Worm (Caenorhabditis elegans) whole organism, L2 larva: ENCODE measurements around the gene T28H11.7.

ENCODE experiments used
- C34F6.9 ChIP-seq: fragments of 150-350 bp; optimal IDR thresholded peaks from 2 replicates; lab custom pipeline; 2014; ENCODE audit warnings: missing biosample characterization, missing genetic modification characterization
- F13H6.1 ChIP-seq: sonication (generic microtip); optimal IDR thresholded peaks from 2 replicates; lab custom pipeline; 2016; ENCODE audit warnings: missing genetic modification characterization, missing compliant biosample characterization
- R02D3.7 ChIP-seq: fragments of 150-350 bp; optimal IDR thresholded peaks from 2 replicates; lab custom pipeline; 2014; ENCODE audit warnings: missing biosample characterization, missing genetic modification characterization
- Y55F3AM.14 ChIP-seq: fragments of 200-800 bp; sonication (Bioruptor generic); optimal IDR thresholded peaks from 2 replicates; lab custom pipeline; 2018; ENCODE audit warnings: mild to moderate bottlenecking, missing genetic modification characterization, missing compliant biosample characterization
- ZK546.5 ChIP-seq: sonication (generic microtip); optimal IDR thresholded peaks from 2 replicates; lab custom pipeline; 2017; ENCODE audit warnings: missing biosample characterization, missing genetic modification characterization
- alr-1 ChIP-seq: fragments of 150-350 bp; optimal IDR thresholded peaks from 2 replicates; lab custom pipeline; 2014; ENCODE audit warnings: missing biosample characterization, missing genetic modification characterization
- aly-2 ChIP-seq: fragments of 150-350 bp; optimal IDR thresholded peaks from 2 replicates; lab custom pipeline; 2014; ENCODE audit warnings: missing biosample characterization, missing genetic modification characterization
- ama-1 ChIP-seq: fragments of 150-350 bp; optimal IDR thresholded peaks from 2 replicates; lab custom pipeline; 2018; ENCODE audit warnings: inconsistent platforms
- blmp-1 ChIP-seq: sonication (generic microtip); optimal IDR thresholded peaks from 2 replicates; lab custom pipeline; 2017; ENCODE audit warnings: missing genetic modification characterization, mild to moderate bottlenecking, missing compliant biosample characterization, antibody characterized with exemption, moderate library complexity; ENCODE audit not compliant: insufficient read depth
- ceh-16 ChIP-seq: fragments of 150-350 bp; optimal IDR thresholded peaks from 2 replicates; lab custom pipeline; 2014; ENCODE audit warnings: missing biosample characterization, missing genetic modification characterization
- ceh-82 ChIP-seq: fragments of 150-350 bp; optimal IDR thresholded peaks from 2 replicates; lab custom pipeline; 2014; ENCODE audit warnings: missing biosample characterization, missing genetic modification characterization
- crh-2 ChIP-seq: sonication (generic microtip); optimal IDR thresholded peaks from 2 replicates; lab custom pipeline; 2017; ENCODE audit warnings: missing biosample characterization, missing genetic modification characterization
- dmd-4 ChIP-seq: sonication (generic microtip); optimal IDR thresholded peaks from 2 replicates; lab custom pipeline; 2017; ENCODE audit warnings: missing biosample characterization, missing genetic modification characterization
- fos-1 ChIP-seq: fragments of 150-350 bp; optimal IDR thresholded peaks from 2 replicates; lab custom pipeline; 2014; ENCODE audit warnings: missing biosample characterization, missing genetic modification characterization
- gmeb-1 ChIP-seq: fragments of 150-350 bp; optimal IDR thresholded peaks from 2 replicates; lab custom pipeline; 2014; ENCODE audit warnings: missing biosample characterization, missing genetic modification characterization
- lin-11 ChIP-seq: fragments of 150-350 bp; sonication (generic microtip); optimal IDR thresholded peaks from 2 replicates; lab custom pipeline; 2014; ENCODE audit warnings: missing biosample characterization, missing genetic modification characterization, inconsistent platforms, mixed read lengths
- lin-39 ChIP-seq: fragments of 150-350 bp; optimal IDR thresholded peaks from 2 replicates; lab custom pipeline; 2014; ENCODE audit warnings: missing biosample characterization, missing genetic modification reagents, missing genetic modification characterization
- lsy-2 ChIP-seq, 2 experiments: fragments of 150-350 bp in 1 of 2; sonication (generic microtip) in 1 of 2; optimal IDR thresholded peaks; 2 replicates each; lab custom pipeline; 2014 to 2017; ENCODE audit warnings: missing biosample characterization in 2 of 2, missing genetic modification characterization in 2 of 2
- mab-5 ChIP-seq: fragments of 150-350 bp; optimal IDR thresholded peaks from 2 replicates; lab custom pipeline; 2014; ENCODE audit warnings: missing biosample characterization, missing genetic modification characterization
- mbf-1 ChIP-seq: sonication (generic microtip); optimal IDR thresholded peaks from 2 replicates; lab custom pipeline; 2017; ENCODE audit warnings: missing biosample characterization, missing genetic modification characterization
- mdl-1 ChIP-seq, 2 experiments: fragments of 150-350 bp in 1 of 2; sonication (generic microtip) in 1 of 2; optimal IDR thresholded peaks; 2 replicates each; lab custom pipeline; 2017; ENCODE audit warnings: missing biosample characterization in 2 of 2, missing genetic modification characterization in 2 of 2
- nhr-11 ChIP-seq: fragments of 150-350 bp; optimal IDR thresholded peaks from 2 replicates; lab custom pipeline; 2014; ENCODE audit warnings: missing biosample characterization, missing genetic modification characterization
- nhr-129 ChIP-seq: fragments of 150-350 bp; optimal IDR thresholded peaks from 2 replicates; lab custom pipeline; 2014; ENCODE audit warnings: missing biosample characterization, missing genetic modification characterization
- nhr-21 ChIP-seq: fragments of 150-350 bp; optimal IDR thresholded peaks from 2 replicates; lab custom pipeline; 2014; ENCODE audit warnings: missing biosample characterization, missing genetic modification characterization
- nhr-6 ChIP-seq: fragments of 150-350 bp; optimal IDR thresholded peaks from 2 replicates; lab custom pipeline; 2014; ENCODE audit warnings: missing biosample characterization, missing genetic modification characterization
- nhr-77 ChIP-seq: fragments of 150-350 bp; optimal IDR thresholded peaks from 2 replicates; lab custom pipeline; 2014; ENCODE audit warnings: missing biosample characterization, missing genetic modification characterization
- skn-1 ChIP-seq: sonication (generic microtip); optimal IDR thresholded peaks from 2 replicates; lab custom pipeline; 2017; ENCODE audit warnings: missing biosample characterization, missing genetic modification characterization
- sma-9 ChIP-seq, 2 experiments: fragments of 150-350 bp in 1 of 2; sonication (generic microtip) in 1 of 2; optimal IDR thresholded peaks; 2 replicates each; lab custom pipeline; 2014 to 2016; ENCODE audit warnings: missing genetic modification characterization in 2 of 2, mild to moderate bottlenecking in 1 of 2, missing biosample characterization in 1 of 2, missing compliant biosample characterization in 1 of 2, missing genetic modification reagents in 1 of 2, moderate library complexity in 1 of 2
- snpc-4 ChIP-seq: fragments of 150-350 bp; optimal IDR thresholded peaks from 2 replicates; lab custom pipeline; 2014; ENCODE audit warnings: missing biosample characterization, missing genetic modification characterization
- unc-39 ChIP-seq: fragments of 150-350 bp; optimal IDR thresholded peaks from 2 replicates; lab custom pipeline; 2014; ENCODE audit warnings: missing biosample characterization, missing genetic modification characterization
- unc-55 ChIP-seq: fragments of 150-350 bp; sonication (generic microtip); optimal IDR thresholded peaks from 3 replicates; lab custom pipeline; 2014; ENCODE audit warnings: missing biosample characterization, missing genetic modification reagents, missing genetic modification characterization
- unc-62 ChIP-seq: fragments of 150-350 bp; optimal IDR thresholded peaks from 2 replicates; lab custom pipeline; 2014; ENCODE audit warnings: missing biosample characterization, missing genetic modification reagents, missing genetic modification characterization
- zag-1 ChIP-seq: fragments of 150-350 bp; optimal IDR thresholded peaks from 2 replicates; lab custom pipeline; 2014; ENCODE audit warnings: missing biosample characterization, missing genetic modification characterization
- ztf-1 ChIP-seq: fragments of 200-800 bp; sonication (Bioruptor generic); conservative IDR thresholded peaks from 2 replicates; pipeline ENCODE4 v1.3.6; 2022; ENCODE audit warnings: missing genetic modification characterization, missing compliant biosample characterization
- ztf-11 ChIP-seq: sonication (generic microtip); optimal IDR thresholded peaks from 2 replicates; lab custom pipeline; 2017; ENCODE audit warnings: missing biosample characterization, missing genetic modification characterization
- ztf-4 ChIP-seq: fragments of 150-350 bp; optimal IDR thresholded peaks from 2 replicates; lab custom pipeline; 2014; ENCODE audit warnings: missing biosample characterization, missing genetic modification characterization

The T28H11.7 gene

DNA sequence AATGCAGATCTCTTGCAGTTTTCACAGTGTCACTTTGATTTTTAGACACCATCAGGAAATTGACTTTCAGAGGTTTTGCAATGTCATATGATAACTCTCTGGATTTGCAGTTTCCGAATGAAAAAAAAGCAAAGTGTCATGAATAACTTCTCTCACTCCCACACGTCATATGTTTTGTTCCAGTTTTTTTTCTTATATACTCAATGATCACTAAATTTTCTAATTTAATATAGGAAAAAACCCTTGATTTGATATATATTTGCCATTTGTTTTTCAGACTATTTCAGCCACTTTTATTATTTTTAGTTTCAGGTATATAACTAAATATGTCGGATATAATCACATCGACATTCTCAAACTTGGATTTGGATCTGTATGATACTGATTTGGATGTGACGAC, 20.5 kb upstream of the T28H11.7 start, which contains the start of gene C09B9.1:
TSS of gene C09B9.1 (plus strand) at position 301 of the 400 bp plus-strand sequence.
- no peak for TF ChIP-seq dmd-4 (tag; lab: Kevin White, UChicago)
- no peak for TF ChIP-seq skn-1
- TF ChIP-seq blmp-1 (tag; lab: Kevin White, UChicago) = no peak
- no peak for TF ChIP-seq R02D3.7 (tag; lab: Kevin White, UChicago)
- TF ChIP-seq lsy-2 (tag; optimal IDR thresholded peaks at IDR 0.05; lab: Kevin White, UChicago) = no peak
- TF ChIP-seq, all 48 proteins: peak for 0

DNA sequence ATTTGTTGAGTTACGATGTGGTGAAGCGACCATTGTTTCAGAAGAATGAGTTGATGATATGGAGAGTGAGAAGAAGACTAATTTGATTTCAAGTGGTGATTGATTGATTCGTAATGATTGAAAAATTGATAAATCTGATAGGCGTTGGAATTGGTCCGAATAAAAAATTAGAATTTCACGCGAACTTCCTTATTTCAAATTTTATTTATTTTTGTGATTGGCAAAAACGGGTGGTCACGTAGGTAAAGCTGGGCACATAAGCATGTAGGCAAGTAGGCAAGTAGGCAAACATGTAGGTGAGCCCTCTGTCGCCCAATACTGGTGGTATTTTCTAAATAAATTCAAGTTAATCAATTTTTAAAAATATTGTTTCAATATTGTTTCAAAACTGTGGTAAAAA, 16.3 kb upstream of the T28H11.7 start, which contains the start of gene C09B9.4:
TSS of gene C09B9.4 (minus strand) at position 101 of the 400 bp plus-strand sequence.
- no peak for TF ChIP-seq Y55F3AM.14 (GFP tag; lab: Kevin White, UChicago)
- TF ChIP-seq lin-39 = no peak
- no peak for TF ChIP-seq unc-39 (tag; lab: Kevin White, UChicago)
- TF ChIP-seq ztf-4 (tag; lab: Kevin White, UChicago) = no peak
- TF ChIP-seq ZK546.5 (tag; lab: Kevin White, UChicago) = no peak
- no peak for TF ChIP-seq C34F6.9
- TF ChIP-seq mdl-1 (tag; optimal IDR thresholded peaks at IDR 0.05; lab: Kevin White, UChicago) = no peak
- no peak for TF ChIP-seq snpc-4 (tag; lab: Kevin White, UChicago)
- TF ChIP-seq nhr-6 (tag; lab: Kevin White, UChicago) = no peak
- TF ChIP-seq blmp-1 (tag; lab: Kevin White, UChicago) = no peak
- no peak for TF ChIP-seq mab-5 (tag; lab: Kevin White, UChicago)

DNA sequence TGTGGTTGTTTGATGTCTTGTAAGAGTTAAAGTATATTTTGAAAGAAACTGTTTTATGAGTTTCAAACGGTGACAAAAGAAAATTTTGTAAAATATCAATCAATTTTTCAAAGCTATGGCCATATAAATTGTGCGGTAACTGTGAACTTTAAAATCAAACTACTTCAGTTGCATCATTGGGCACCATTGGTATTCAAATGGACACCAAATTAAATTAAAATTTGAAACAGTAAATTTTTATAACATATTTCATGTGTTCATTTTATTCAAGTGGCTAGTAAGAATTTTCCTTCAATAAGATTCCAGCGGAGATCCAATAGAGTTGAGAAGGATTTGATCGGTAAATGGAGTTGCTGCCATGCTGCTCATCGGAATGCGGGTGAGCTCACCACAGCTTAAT, 14.4 kb upstream of the T28H11.7 start:
- TF ChIP-seq ceh-82 (tag; lab: Kevin White, UChicago) (no peak), snpc-4 (tag; lab: Kevin White, UChicago) (no peak), nhr-11 (tag; lab: Kevin White, UChicago) (no peak), lin-11 (no peak), unc-62 (GFP tag; lab: Kevin White, UChicago) (no peak), nhr-129 (tag; lab: Kevin White, UChicago) (no peak), mdl-1 (tag; optimal IDR thresholded peaks at IDR 0.05; lab: Kevin White, UChicago) (no peak), nhr-21 (tag; lab: Kevin White, UChicago) (no peak), aly-2 (tag; lab: Kevin White, UChicago) (no peak), R02D3.7 (tag; lab: Kevin White, UChicago) (no peak), alr-1 (no peak), unc-55 (no peak), lsy-2 (tag; optimal IDR thresholded peaks at IDR 0.05; lab: Kevin White, UChicago) (no peak), nhr-77 (tag; lab: Kevin White, UChicago) (no peak), ztf-1 (GFP tag; lab: Robert Waterston, UW) (no peak)

DNA sequence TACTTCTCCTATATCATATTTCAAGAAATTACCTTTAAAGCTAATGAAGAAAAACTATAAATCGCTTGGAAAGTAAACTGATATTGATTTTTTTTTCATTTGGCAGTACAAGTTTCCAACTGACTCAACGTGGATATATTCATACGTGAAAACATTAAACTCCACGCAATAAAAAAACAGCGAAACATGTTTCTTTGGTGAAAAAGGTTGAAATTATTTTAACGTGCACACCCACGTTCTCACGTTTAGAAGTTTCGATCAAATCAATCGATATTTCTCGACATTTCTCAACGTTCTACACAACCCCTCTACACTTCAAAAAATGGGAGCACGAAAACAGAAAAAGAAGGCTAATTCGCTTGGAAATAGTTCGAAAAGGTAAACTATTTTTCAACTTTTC, 12.0 kb upstream of the T28H11.7 start, which contains the start of the genes best-6 and C09B9.2:
TSS of gene best-6 (minus strand) at position 101 of the 400 bp plus-strand sequence.
TSS of gene C09B9.2 (plus strand) at position 314 of the 400 bp plus-strand sequence.
- no peak for TF ChIP-seq sma-9 (GFP tag; optimal IDR thresholded peaks at IDR 0.05; lab: Kevin White, UChicago)
- TF ChIP-seq sma-9 (tag; optimal IDR thresholded peaks at IDR 0.05; lab: Kevin White, UChicago) = no peak
- no peak for TF ChIP-seq dmd-4 (tag; lab: Kevin White, UChicago)
- no peak for TF ChIP-seq ama-1
- no peak for TF ChIP-seq ztf-11 (tag; lab: Kevin White, UChicago)
- no peak for TF ChIP-seq lin-11
- no peak for TF ChIP-seq crh-2 (tag; lab: Kevin White, UChicago)
- no peak for TF ChIP-seq F13H6.1 (tag; lab: Kevin White, UChicago)
- TF ChIP-seq ceh-16 (tag; lab: Kevin White, UChicago) = no peak
- TF ChIP-seq R02D3.7 (tag; lab: Kevin White, UChicago) = no peak
- TF ChIP-seq nhr-77 (tag; lab: Kevin White, UChicago) = no peak
- TF ChIP-seq gmeb-1 = no peak
- no peak for TF ChIP-seq C34F6.9
- TF ChIP-seq fos-1 (tag; lab: Kevin White, UChicago) = no peak

DNA sequence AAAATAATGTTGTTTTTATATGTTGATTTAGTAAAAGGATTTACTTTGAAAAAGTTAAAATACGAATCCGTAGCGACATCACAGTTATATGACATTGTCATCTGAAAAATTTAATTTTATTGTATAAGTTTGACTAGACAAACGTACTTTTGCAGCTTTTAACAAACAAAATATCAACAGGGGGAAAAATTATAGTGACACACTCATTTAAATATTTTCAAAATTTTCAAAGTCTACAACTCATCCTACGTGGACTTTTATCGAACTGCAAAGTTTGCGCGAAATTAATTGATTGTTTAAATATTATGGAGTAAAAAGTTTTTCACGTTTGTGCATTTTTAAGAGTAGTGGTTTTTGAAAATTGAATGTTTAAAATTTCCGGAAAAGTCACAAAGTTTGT, 8.7 kb upstream of the T28H11.7 start, which contains the start of gene C09B9.85:
TSS of gene C09B9.85 (minus strand) at position 101 of the 400 bp plus-strand sequence.
- no peak for TF ChIP-seq alr-1
- TF ChIP-seq zag-1 (tag; lab: Kevin White, UChicago) = no peak
- TF ChIP-seq mbf-1 (tag; lab: Kevin White, UChicago) = no peak
- no peak for TF ChIP-seq mab-5 (tag; lab: Kevin White, UChicago)
- no peak for TF ChIP-seq gmeb-1
- TF ChIP-seq, all 48 proteins: peak for 0
